Worm (Caenorhabditis elegans) whole organism, L1 larva: ENCODE results near the gene C29E4.10.

Experiments
- C16A3.4 ChIP-seq: fragments of 150-350 bp; optimal IDR thresholded peaks from 2 replicates; lab custom pipeline; 2014; ENCODE audit warnings: missing biosample characterization, missing genetic modification characterization
- F16B12.6 ChIP-seq: fragments of 150-350 bp; optimal IDR thresholded peaks from 2 replicates; lab custom pipeline; 2014; ENCODE audit warnings: missing biosample characterization, missing genetic modification characterization
- blmp-1 ChIP-seq: fragments of 150-350 bp; optimal IDR thresholded peaks from 2 replicates; lab custom pipeline; 2014; ENCODE audit warnings: missing biosample characterization, missing genetic modification characterization
- ceh-8 ChIP-seq: fragments of 200-800 bp; sonication (Bioruptor generic); optimal IDR thresholded peaks from 2 replicates; lab custom pipeline; 2018; ENCODE audit warnings: mild to moderate bottlenecking, missing genetic modification characterization, moderate library complexity, missing compliant biosample characterization
- ceh-82 ChIP-seq, 3 experiments: fragments of 150-350 bp in 1 of 3; sonication (generic microtip) in 2 of 3; optimal IDR thresholded peaks; 2 replicates each; lab custom pipeline; 2014 to 2017; ENCODE audit warnings: missing biosample characterization in 3 of 3, missing genetic modification characterization in 3 of 3
- ceh-88 ChIP-seq: fragments of 200-800 bp; sonication (Bioruptor generic); IDR thresholded peaks from 2 replicates; pipeline ENCODE4 v1.3.6; 2022; ENCODE audit warnings: missing genetic modification characterization, missing compliant biosample characterization
- ceh-90 ChIP-seq: sonication (generic microtip); optimal IDR thresholded peaks from 2 replicates; lab custom pipeline; 2016; ENCODE audit warnings: missing genetic modification characterization, missing compliant biosample characterization
- dpl-1 ChIP-seq, 3 experiments: fragments of 150-350 bp in 2 of 3; sonication (generic microtip) in 1 of 3; optimal IDR thresholded peaks; 2 replicates each; lab custom pipeline; 2014 to 2017; ENCODE audit warnings: missing biosample characterization in 3 of 3, missing genetic modification characterization in 3 of 3, missing genetic modification reagents in 3 of 3
- dsc-1 ChIP-seq: sonication (generic microtip); optimal IDR thresholded peaks from 2 replicates; lab custom pipeline; 2016; ENCODE audit warnings: mild to moderate bottlenecking, missing genetic modification characterization, missing compliant biosample characterization
- efl-1 ChIP-seq, 4 experiments: fragments of 150-350 bp; optimal IDR thresholded peaks in 3 of 4; peaks in 1 of 4; 1 replicate in 1 of 4; 2 replicates in 3 of 4; lab custom pipeline; 2014; ENCODE audit warnings: missing biosample characterization in 2 of 4, missing genetic modification characterization in 2 of 4, missing genetic modification reagents in 2 of 4
- elt-2 ChIP-seq: sonication (generic microtip); optimal IDR thresholded peaks from 2 replicates; lab custom pipeline; 2016; ENCODE audit warnings: missing genetic modification characterization, mild to moderate bottlenecking, inconsistent platforms, missing compliant biosample characterization, missing genetic modification reagents
- elt-3 ChIP-seq, 6 experiments: fragments of 150-350 bp in 1 of 6; sonication (generic microtip); optimal IDR thresholded peaks; 2 replicates each; lab custom pipeline; 2017 to 2018; ENCODE audit warnings: missing biosample characterization in 6 of 6, missing genetic modification characterization in 6 of 6, inconsistent platforms in 1 of 6
- fkh-4 ChIP-seq: sonication (generic microtip); optimal IDR thresholded peaks from 2 replicates; lab custom pipeline; 2016; ENCODE audit warnings: missing compliant biosample characterization, missing genetic modification characterization, borderline replicate concordance
- fos-1 ChIP-seq: fragments of 150-350 bp; optimal IDR thresholded peaks from 2 replicates; lab custom pipeline; 2014; ENCODE audit warnings: missing biosample characterization, missing genetic modification characterization
- hlh-4 ChIP-seq: sonication (generic microtip); optimal IDR thresholded peaks from 2 replicates; lab custom pipeline; 2016; ENCODE audit warnings: mild to moderate bottlenecking, missing genetic modification characterization, missing compliant biosample characterization
- hpl-2 ChIP-seq: fragments of 150-350 bp; optimal IDR thresholded peaks from 2 replicates; lab custom pipeline; 2014; ENCODE audit warnings: missing biosample characterization, missing genetic modification reagents, missing genetic modification characterization
- irx-1 ChIP-seq: sonication (generic microtip); optimal IDR thresholded peaks from 2 replicates; lab custom pipeline; 2016; ENCODE audit warnings: missing genetic modification characterization, missing compliant biosample characterization
- jun-1 ChIP-seq: fragments of 150-350 bp; optimal IDR thresholded peaks from 2 replicates; lab custom pipeline; 2014; ENCODE audit warnings: missing biosample characterization, missing genetic modification reagents, missing genetic modification characterization
- lin-13 ChIP-seq: fragments of 150-350 bp; optimal IDR thresholded peaks from 2 replicates; lab custom pipeline; 2014; ENCODE audit warnings: missing biosample characterization, missing genetic modification reagents, missing genetic modification characterization
- lin-14 ChIP-seq: fragments of 200-800 bp; sonication (Bioruptor generic); optimal IDR thresholded peaks from 2 replicates; lab custom pipeline; 2018; ENCODE audit warnings: mild to moderate bottlenecking, missing genetic modification characterization, moderate library complexity, missing compliant biosample characterization
- lin-35 ChIP-seq, 2 experiments: fragments of 150-350 bp; optimal IDR thresholded peaks; 2 replicates each; lab custom pipeline; 2014; ENCODE audit warnings: missing biosample characterization in 2 of 2, missing genetic modification characterization in 2 of 2, missing genetic modification reagents in 2 of 2
- lsy-2 ChIP-seq, 2 experiments: fragments of 150-350 bp; optimal IDR thresholded peaks; 2 replicates each; lab custom pipeline; 2014; ENCODE audit warnings: missing biosample characterization in 2 of 2, missing genetic modification characterization in 2 of 2
- mep-1 ChIP-seq: fragments of 150-350 bp; optimal IDR thresholded peaks from 2 replicates; lab custom pipeline; 2014; ENCODE audit warnings: missing biosample characterization, missing genetic modification characterization
- nhr-11 ChIP-seq: fragments of 150-350 bp; optimal IDR thresholded peaks from 2 replicates; lab custom pipeline; 2014; ENCODE audit warnings: missing biosample characterization, missing genetic modification characterization
- nhr-19 ChIP-seq: fragments of 200-800 bp; sonication (Bioruptor generic); conservative IDR thresholded peaks from 2 replicates; pipeline ENCODE4 v1.3.6; 2022; ENCODE audit warnings: missing genetic modification characterization, missing compliant biosample characterization
- nhr-20 ChIP-seq: sonication (generic microtip); optimal IDR thresholded peaks from 2 replicates; lab custom pipeline; 2016; ENCODE audit warnings: mild to moderate bottlenecking, missing genetic modification characterization, missing compliant biosample characterization
- nhr-47 ChIP-seq: sonication (generic microtip); optimal IDR thresholded peaks from 2 replicates; lab custom pipeline; 2016; ENCODE audit warnings: mild to moderate bottlenecking, missing genetic modification characterization, moderate library complexity, missing compliant biosample characterization
- nhr-71 ChIP-seq: sonication (generic microtip); optimal IDR thresholded peaks from 2 replicates; lab custom pipeline; 2016; ENCODE audit warnings: mild to moderate bottlenecking, missing genetic modification characterization, moderate library complexity, missing compliant biosample characterization
- nhr-77 ChIP-seq: fragments of 150-350 bp; optimal IDR thresholded peaks from 2 replicates; lab custom pipeline; 2014; ENCODE audit warnings: missing biosample characterization, missing genetic modification characterization
- nhr-85 ChIP-seq: sonication (generic microtip); peaks from one replicate; lab custom pipeline; 2016; ENCODE audit warnings: missing genetic modification characterization, inconsistent platforms, missing compliant biosample characterization
- nhr-90 ChIP-seq: sonication (generic microtip); optimal IDR thresholded peaks from 2 replicates; lab custom pipeline; 2016; ENCODE audit warnings: mild to moderate bottlenecking, missing genetic modification characterization, missing compliant biosample characterization; ENCODE audit not compliant: poor library complexity
- pax-3 ChIP-seq: fragments of 200-800 bp; sonication (Bioruptor generic); optimal IDR thresholded peaks from 2 replicates; lab custom pipeline; 2018; ENCODE audit warnings: mild to moderate bottlenecking, missing genetic modification characterization, moderate library complexity, missing compliant biosample characterization
- rnt-1 ChIP-seq: sonication (generic microtip); optimal IDR thresholded peaks from 2 replicates; lab custom pipeline; 2016; ENCODE audit warnings: mild to moderate bottlenecking, missing genetic modification characterization, moderate library complexity, missing compliant biosample characterization
- skn-1 ChIP-seq: fragments of 150-350 bp; optimal IDR thresholded peaks from 2 replicates; lab custom pipeline; 2014; ENCODE audit warnings: missing biosample characterization, missing genetic modification characterization
- snpc-4 ChIP-seq: fragments of 150-350 bp; optimal IDR thresholded peaks from 2 replicates; lab custom pipeline; 2014; ENCODE audit warnings: missing biosample characterization, missing genetic modification characterization
- snu-23 ChIP-seq: sonication (generic microtip); optimal IDR thresholded peaks from 2 replicates; lab custom pipeline; 2016; ENCODE audit warnings: missing genetic modification characterization, missing compliant biosample characterization
- sptf-1 ChIP-seq: fragments of 150-350 bp; optimal IDR thresholded peaks from 2 replicates; lab custom pipeline; 2014; ENCODE audit warnings: missing biosample characterization, missing genetic modification characterization
- swsn-7 ChIP-seq: sonication (generic microtip); optimal IDR thresholded peaks from 2 replicates; lab custom pipeline; 2016; ENCODE audit warnings: missing genetic modification characterization, missing compliant biosample characterization
- tbx-2 ChIP-seq: sonication (generic microtip); optimal IDR thresholded peaks from 2 replicates; lab custom pipeline; 2016; ENCODE audit warnings: missing genetic modification characterization, missing compliant biosample characterization
- tlp-1 ChIP-seq: fragments of 150-350 bp; optimal IDR thresholded peaks from 2 replicates; lab custom pipeline; 2014; ENCODE audit warnings: missing biosample characterization, missing genetic modification characterization
- unc-130 ChIP-seq: fragments of 150-350 bp; optimal IDR thresholded peaks from 2 replicates; lab custom pipeline; 2017; ENCODE audit warnings: missing biosample characterization, missing genetic modification characterization, inconsistent platforms
- unc-62 ChIP-seq: fragments of 150-350 bp; optimal IDR thresholded peaks from 2 replicates; lab custom pipeline; 2014; ENCODE audit warnings: missing biosample characterization, missing genetic modification reagents, missing genetic modification characterization
- xbp-1 ChIP-seq: sonication (generic microtip); optimal IDR thresholded peaks from 2 replicates; lab custom pipeline; 2016; ENCODE audit warnings: missing genetic modification characterization, missing compliant biosample characterization
- zag-1 ChIP-seq: fragments of 150-350 bp; optimal IDR thresholded peaks from 2 replicates; lab custom pipeline; 2014; ENCODE audit warnings: missing biosample characterization, missing genetic modification characterization

C29E4.10 gene

DNA sequence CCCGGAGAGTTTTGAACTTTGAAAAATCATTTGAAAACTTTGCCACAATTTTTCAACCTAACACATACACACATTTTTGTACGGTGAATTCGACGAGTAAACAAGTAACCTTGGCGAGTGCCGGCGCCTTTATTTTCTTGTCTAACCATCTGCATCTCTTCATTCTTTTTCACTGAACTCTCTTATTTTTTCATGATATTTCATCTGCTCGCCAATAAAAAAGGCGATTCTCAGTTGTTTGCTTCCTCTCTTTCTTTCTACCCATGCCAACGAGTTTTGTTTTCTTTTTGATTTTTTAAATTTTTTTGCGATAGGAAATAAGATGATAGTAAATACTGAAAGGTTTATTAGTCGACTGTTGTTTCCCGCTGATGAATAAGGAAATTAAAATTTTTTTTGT is 41.1 kb downstream of the C29E4.10 start:
- peak; percentile 11 for TF ChIP-seq skn-1 (tag; lab: Kevin White, UChicago)
- no peak for TF ChIP-seq unc-62 (GFP tag; lab: Kevin White, UChicago)
- peak; percentile 68 to 79 for TF ChIP-seq efl-1 (optimal IDR thresholded peaks at IDR 0.05; lab: Kevin White, UChicago)
- TF ChIP-seq efl-1 (GFP tag; optimal IDR thresholded peaks at IDR 0.05 in 1 of 2; lab: Kevin White, UChicago) = peak; percentile 46 to 92
- peak; percentile 66 for TF ChIP-seq nhr-90 (tag; lab: Kevin White, UChicago)
- no peak for TF ChIP-seq tlp-1 (tag; lab: Kevin White, UChicago)
- TF ChIP-seq blmp-1 (tag; lab: Kevin White, UChicago) = peak; percentile 46
- TF ChIP-seq fos-1 (tag; lab: Kevin White, UChicago) = peak; percentile 50
- TF ChIP-seq rnt-1 (tag; lab: Kevin White, UChicago) = peak; percentile 57
- peak; percentile 5 for TF ChIP-seq elt-2 (tag; lab: Kevin White, UChicago)
- peak in 1 of 6 experiments; percentile 57 for TF ChIP-seq elt-3 (tag; optimal IDR thresholded peaks at IDR 0.05; lab: Kevin White, UChicago)
- no peak for TF ChIP-seq pax-3 (tag; lab: Kevin White, UChicago)
- peak; percentile 68 for TF ChIP-seq nhr-19 (GFP tag; lab: Robert Waterston, UW)
- TF ChIP-seq lin-35 (GFP tag; optimal IDR thresholded peaks at IDR 0.05; lab: Kevin White, UChicago) = peak; percentile 38 to 68
- TF ChIP-seq nhr-20 = peak; percentile 78
- TF ChIP-seq ceh-90 = no peak
- no peak for TF ChIP-seq nhr-11
- peak; percentile 74 for TF ChIP-seq nhr-71 (tag; lab: Kevin White, UChicago)
- peak; percentile 20 to 46 (median 26) for TF ChIP-seq dpl-1 (GFP tag; optimal IDR thresholded peaks at IDR 0.05; lab: Kevin White, UChicago)
- TF ChIP-seq unc-130 = peak; percentile 3
- TF ChIP-seq dsc-1 (tag; lab: Kevin White, UChicago) = peak; percentile 31
- no peak for TF ChIP-seq hlh-4 (tag; lab: Kevin White, UChicago)
- peak; percentile 27; the same call in 1 of the 2 replicates for TF ChIP-seq ceh-88 (GFP tag; lab: Robert Waterston, UW)
- TF ChIP-seq snpc-4 (tag; lab: Kevin White, UChicago) = peak; percentile 3
- TF ChIP-seq lin-14 = peak; percentile 86
- TF ChIP-seq irx-1 (tag; lab: Kevin White, UChicago) = peak; percentile 56
- peak; percentile 57 to 67 for TF ChIP-seq lsy-2 (tag; optimal IDR thresholded peaks at IDR 0.05; lab: Kevin White, UChicago)
- TF ChIP-seq snu-23 = peak; percentile 77
- peak; percentile 2 to 31 (median 5) for TF ChIP-seq ceh-82 (tag; optimal IDR thresholded peaks at IDR 0.05; lab: Kevin White, UChicago)
- TF ChIP-seq xbp-1 (tag; lab: Kevin White, UChicago) = peak; percentile 37
- no peak for TF ChIP-seq fkh-4
- TF ChIP-seq lin-13 (GFP tag; lab: Kevin White, UChicago) = peak; percentile 33
- no peak for TF ChIP-seq zag-1
- no peak for TF ChIP-seq ceh-8 (GFP tag; lab: Kevin White, UChicago)
- peak; percentile 45 for TF ChIP-seq C16A3.4 (tag; lab: Kevin White, UChicago)
- peak; percentile 90 for TF ChIP-seq nhr-85 (tag; lab: Kevin White, UChicago)
- peak; percentile 26 for TF ChIP-seq jun-1 (tag; lab: Kevin White, UChicago)
- TF ChIP-seq hpl-2 (GFP tag; lab: Kevin White, UChicago) = no peak
- no peak for TF ChIP-seq sptf-1 (tag; lab: Kevin White, UChicago)
- peak; percentile 60 for TF ChIP-seq nhr-47 (tag; lab: Kevin White, UChicago)
- peak; percentile 51 for TF ChIP-seq tbx-2 (tag; lab: Kevin White, UChicago)
- peak; percentile 59 for TF ChIP-seq swsn-7
- TF ChIP-seq F16B12.6 (tag; lab: Kevin White, UChicago) = peak; percentile 40
- peak; percentile 61 for TF ChIP-seq nhr-77
- TF ChIP-seq mep-1 (tag; lab: Kevin White, UChicago) = peak; percentile 58
